Worm (Caenorhabditis elegans) whole organism, L3 larva: ENCODE data around the gene F46C8.8.

ENCODE experiments used
- ceh-9 ChIP-seq: sonication (generic microtip); optimal IDR thresholded peaks from 2 replicates; lab custom pipeline; 2018; ENCODE audit warnings: missing biosample characterization, missing genetic modification characterization
- daf-12 ChIP-seq: fragments of 150-350 bp; optimal IDR thresholded peaks from 2 replicates; lab custom pipeline; 2014; ENCODE audit warnings: missing biosample characterization, missing genetic modification reagents, missing genetic modification characterization
- nhr-11 ChIP-seq: fragments of 150-350 bp; optimal IDR thresholded peaks from 2 replicates; lab custom pipeline; 2014; ENCODE audit warnings: missing biosample characterization, missing genetic modification characterization
- nhr-43 ChIP-seq: sonication (generic microtip); optimal IDR thresholded peaks from 2 replicates; lab custom pipeline; 2016; ENCODE audit warnings: mild to moderate bottlenecking, missing genetic modification characterization, missing compliant biosample characterization; ENCODE audit not compliant: poor library complexity, severe bottlenecking
- nhr-76 ChIP-seq: fragments of 150-350 bp; sonication (generic microtip); optimal IDR thresholded peaks from 5 replicates; lab custom pipeline; 2014; ENCODE audit warnings: missing biosample characterization, missing genetic modification characterization
- ztf-11 ChIP-seq: fragments of 150-350 bp; optimal IDR thresholded peaks from 2 replicates; lab custom pipeline; 2014; ENCODE audit warnings: missing biosample characterization, missing genetic modification characterization

DNA sequence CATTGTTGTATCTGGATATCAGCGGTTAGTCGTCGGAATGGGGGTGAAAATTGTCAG is 19.2 kb upstream of the F46C8.8 start, which contains the start of the genes unc-98 and F08C6.18:
- TF ChIP-seq nhr-43 (tag; lab: Kevin White, UChicago) (no peak), ceh-9 (tag; lab: Kevin White, UChicago) (no peak), ztf-11 (no peak), nhr-76 (tag; lab: Kevin White, UChicago) (no peak), daf-12 (tag; lab: Kevin White, UChicago) (no peak), nhr-11 (tag; lab: Kevin White, UChicago) (no peak)
